Worm (Caenorhabditis elegans): ENCODE measurements around the gene endu-2.

Gene endu-2

DNA sequence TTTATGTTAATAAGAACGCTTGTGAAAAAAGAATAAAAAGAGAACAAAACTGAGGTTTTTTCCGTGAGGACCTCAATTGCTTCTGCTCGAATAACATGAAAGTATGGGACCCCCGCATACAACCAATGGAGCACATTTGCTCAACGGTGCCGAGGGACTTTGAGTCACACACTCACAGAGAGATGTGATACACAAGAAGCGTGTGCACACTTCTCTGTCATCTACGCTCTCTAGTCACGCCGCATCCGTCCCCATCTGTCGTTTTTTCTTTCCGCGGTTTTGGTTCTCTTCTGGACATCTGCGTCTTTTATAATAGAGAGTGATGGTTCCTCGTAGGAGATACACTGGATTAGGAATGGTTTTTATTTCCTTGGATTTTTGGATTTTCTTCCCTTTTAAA lies 36.2 kb upstream of the endu-2 start (continued):
- TF ChIP-seq unc-130 (tag; optimal IDR thresholded peaks at IDR 0.05) (no peak), nhr-12 (tag; optimal IDR thresholded peaks at IDR 0.05) (no peak), fkh-4 (tag; optimal IDR thresholded peaks at IDR 0.05; ENCODE audit: borderline replicate concordance) (no peak), tbx-2 (tag; optimal IDR thresholded peaks at IDR 0.05) (peak; percentile 33), swsn-7 (tag; optimal IDR thresholded peaks at IDR 0.05) (peak; percentile 38), efl-1 (optimal IDR thresholded peaks at IDR 0.05) (peak; percentile 9 to 13), efl-1 (GFP tag; optimal IDR thresholded peaks at IDR 0.05 in 1 of 2) (no peak), vab-15 (tag; optimal IDR thresholded peaks at IDR 0.05) (no peak), zip-4 (GFP tag; optimal IDR thresholded peaks at IDR 0.05) (no peak), lin-39 (tag; optimal IDR thresholded peaks at IDR 0.05) (no peak), nhr-90 (tag; optimal IDR thresholded peaks at IDR 0.05; ENCODE audit: poor library complexity) (no peak), egl-13 (tag; optimal IDR thresholded peaks at IDR 0.05) (no peak), grh-1 (GFP tag; IDR thresholded peaks at IDR 0.05) (no peak), nhr-77 (tag; optimal IDR thresholded peaks at IDR 0.05) (no peak), unc-62 (GFP tag; optimal IDR thresholded peaks at IDR 0.05) (no peak), skn-1 (tag; optimal IDR thresholded peaks at IDR 0.05) (peak; percentile 45), lsy-2 (tag; optimal IDR thresholded peaks at IDR 0.05) (peak in 1 of 2 experiments; percentile 63), mdl-1 (tag; optimal IDR thresholded peaks at IDR 0.05) (peak in 1 of 2 experiments; percentile 70), ama-1 (optimal IDR thresholded peaks at IDR 0.05) (no peak), elt-2 (tag; optimal IDR thresholded peaks at IDR 0.05) (no peak), nhr-28 (tag; optimal IDR thresholded peaks at IDR 0.05) (no peak), nhr-20 (tag; optimal IDR thresholded peaks at IDR 0.05) (no peak), nhr-11 (tag; optimal IDR thresholded peaks at IDR 0.05) (no peak), nhr-85 (tag) (no peak), ceh-90 (tag; optimal IDR thresholded peaks at IDR 0.05) (no peak), ceh-8 (GFP tag; optimal IDR thresholded peaks at IDR 0.05) (no peak), alr-1 (tag; optimal IDR thresholded peaks at IDR 0.05; ENCODE audit: borderline replicate concordance) (no peak), hpl-2 (GFP tag; optimal IDR thresholded peaks at IDR 0.05) (no peak), lin-35 (GFP tag; optimal IDR thresholded peaks at IDR 0.05) (peak in 1 of 2 experiments; percentile 19), isw-1 (GFP tag; IDR thresholded peaks at IDR 0.05) (peak; percentile 19; the same call in 1 of the 2 replicates), F16B12.6 (tag; optimal IDR thresholded peaks at IDR 0.05) (no peak), elt-3 (tag; optimal IDR thresholded peaks at IDR 0.05) (no peak), nhr-47 (tag; optimal IDR thresholded peaks at IDR 0.05) (peak; percentile 26), mef-2 (tag; optimal IDR thresholded peaks at IDR 0.05) (no peak), mab-9 (GFP tag; IDR thresholded peaks at IDR 0.05) (no peak), lin-14 (GFP tag; optimal IDR thresholded peaks at IDR 0.05) (peak; percentile 90), irx-1 (tag; optimal IDR thresholded peaks at IDR 0.05) (no peak), nhr-237 (tag; optimal IDR thresholded peaks at IDR 0.05) (no peak), unc-98 (GFP tag; IDR thresholded peaks at IDR 0.05) (no peak)

DNA sequence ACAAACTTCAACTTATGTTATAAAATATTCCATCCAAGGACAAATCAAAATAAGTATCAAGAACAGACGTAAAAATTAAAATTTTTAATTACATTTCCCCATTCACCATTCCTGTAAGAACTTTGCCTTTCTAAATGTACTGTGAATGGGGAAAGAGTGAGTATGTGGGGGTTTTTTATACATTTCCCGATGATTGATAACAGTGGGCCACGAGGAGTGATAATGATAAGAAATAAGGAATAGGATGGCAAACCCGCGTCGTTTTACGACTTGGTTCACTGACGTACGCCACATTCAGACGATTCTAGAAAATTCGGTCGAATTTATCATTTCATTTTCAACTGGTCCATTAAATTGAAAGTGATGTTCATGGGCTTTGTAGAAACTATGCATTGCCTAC lies 31.1 kb upstream of the endu-2 start, which contains the start of gene cdd-1:
TSS of gene cdd-1 (minus strand) at position 151 of the 400 bp plus-strand sequence.
- TF ChIP-seq hpl-2 (GFP tag; optimal IDR thresholded peaks at IDR 0.05) (no peak), jun-1 (tag; optimal IDR thresholded peaks at IDR 0.05) (peak; percentile 26), blmp-1 (tag; optimal IDR thresholded peaks at IDR 0.05) (peak; percentile 56), aha-1 (tag; optimal IDR thresholded peaks at IDR 0.05) (no peak), snu-23 (GFP tag; optimal IDR thresholded peaks at IDR 0.05) (peak; percentile 54), nhr-71 (tag; optimal IDR thresholded peaks at IDR 0.05) (peak; percentile 68), lin-39 (tag; optimal IDR thresholded peaks at IDR 0.05) (no peak), lin-15B (tag; optimal IDR thresholded peaks at IDR 0.05) (no peak), lin-14 (GFP tag; optimal IDR thresholded peaks at IDR 0.05) (peak; percentile 34), ets-5 (GFP tag; IDR thresholded peaks at IDR 0.05) (no peak), nhr-84 (tag; optimal IDR thresholded peaks at IDR 0.05) (no peak), tbx-2 (tag; optimal IDR thresholded peaks at IDR 0.05) (no peak), lin-35 (GFP tag; optimal IDR thresholded peaks at IDR 0.05) (peak in 1 of 2 experiments; percentile 72), nhr-20 (tag; optimal IDR thresholded peaks at IDR 0.05) (peak; percentile 60), grh-1 (GFP tag; IDR thresholded peaks at IDR 0.05) (0 out of 2 replicates have a peak, but pooled peaks have one; percentile 5), nhr-85 (tag) (peak; percentile 73), pag-3 (tag; optimal IDR thresholded peaks at IDR 0.05; ENCODE audit: borderline replicate concordance, insufficient read depth) (peak; percentile 50), mdl-1 (tag; optimal IDR thresholded peaks at IDR 0.05) (peak in 1 of 2 experiments; percentile 69), irx-1 (tag; optimal IDR thresholded peaks at IDR 0.05) (no peak), elt-2 (tag; optimal IDR thresholded peaks at IDR 0.05) (peak; percentile 87), nhr-90 (tag; optimal IDR thresholded peaks at IDR 0.05; ENCODE audit: poor library complexity) (peak; percentile 46), elt-3 (tag; optimal IDR thresholded peaks at IDR 0.05) (peak in 5 of 6 experiments; percentile 17 to 90 (median 52)), mab-9 (GFP tag; IDR thresholded peaks at IDR 0.05) (0 out of 2 replicates have a peak, but pooled peaks have one; percentile 9), efl-1 (optimal IDR thresholded peaks at IDR 0.05) (no peak), efl-1 (GFP tag; optimal IDR thresholded peaks at IDR 0.05 in 1 of 2) (peak in 1 of 2 experiments; percentile 79)
